Worm (Caenorhabditis elegans) whole organism, L4 larva: ENCODE measurements around the gene Y54G11A.1.

Experiments
- mes-2 ChIP-seq: sonication (generic microtip); optimal IDR thresholded peaks from 2 replicates; lab custom pipeline; 2016; ENCODE audit warnings: missing genotype, mild to moderate bottlenecking, missing genetic modification characterization, missing compliant biosample characterization; ENCODE audit not compliant: poor library complexity, severe bottlenecking
- nhr-6 ChIP-seq: fragments of 150-350 bp; optimal IDR thresholded peaks from 2 replicates; lab custom pipeline; 2014; ENCODE audit warnings: missing biosample characterization, missing genetic modification characterization
- snpc-4 ChIP-seq: fragments of 150-350 bp; optimal IDR thresholded peaks from 2 replicates; lab custom pipeline; 2014; ENCODE audit warnings: missing biosample characterization, missing genetic modification characterization

DNA sequence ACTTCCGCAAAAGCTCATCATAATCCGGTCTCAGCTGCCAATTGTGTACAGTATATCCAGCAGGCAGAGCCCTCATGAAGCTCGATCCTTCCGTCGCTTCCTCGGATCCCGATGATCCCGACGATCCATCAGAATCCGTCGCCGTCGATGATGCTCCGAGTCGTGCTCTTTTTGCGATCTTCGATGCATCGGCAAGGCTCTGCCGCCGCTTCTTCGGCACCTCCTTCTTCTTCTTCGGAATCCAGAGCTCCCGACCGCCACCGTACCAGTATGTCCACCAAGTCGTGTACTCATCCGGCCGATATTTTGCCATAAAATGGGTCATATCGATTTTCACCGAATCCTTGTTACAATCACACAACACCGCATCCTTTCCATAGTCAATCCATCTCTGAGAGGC, 29.1 kb downstream of the Y54G11A.1 start:
- no peak for TF ChIP-seq nhr-6 (tag; lab: Kevin White, UChicago)
- no peak for TF ChIP-seq snpc-4 (tag; lab: Kevin White, UChicago)
- no peak for TF ChIP-seq mes-2
